Worm (Caenorhabditis elegans): ENCODE results near the gene F11C1.1.

DNA sequence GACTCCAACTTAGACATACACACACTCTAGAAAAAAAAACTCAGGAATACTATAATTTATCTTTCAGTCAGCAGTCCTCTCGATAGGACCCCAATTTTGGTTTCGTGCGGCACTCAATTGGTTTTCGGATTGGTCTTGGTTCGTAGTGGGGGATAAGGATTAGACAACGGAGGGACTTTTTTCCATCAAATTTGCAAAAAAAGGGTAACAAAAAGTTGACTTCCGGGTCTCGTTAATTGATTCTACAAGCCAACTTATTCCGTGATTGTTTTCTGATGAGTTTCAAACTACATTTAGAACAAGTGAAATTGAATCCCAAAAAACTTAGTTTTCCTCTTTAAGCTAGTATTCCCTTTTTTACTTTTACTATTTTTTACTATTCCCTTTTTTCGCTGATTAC lies 44.0 kb upstream of the F11C1.1 start:
- TF ChIP-seq snpc-4 (tag; optimal IDR thresholded peaks at IDR 0.05), result no peak
- no peak for TF ChIP-seq eor-1 (tag; optimal IDR thresholded peaks at IDR 0.05)
- TF ChIP-seq ceh-82 (tag; optimal IDR thresholded peaks at IDR 0.05), result no peak
- TF ChIP-seq nhr-77 (tag; optimal IDR thresholded peaks at IDR 0.05), result no peak
- TF ChIP-seq nhr-43 (tag; optimal IDR thresholded peaks at IDR 0.05; ENCODE audit: poor library complexity, severe bottlenecking), result no peak
- TF ChIP-seq lin-39 (tag; optimal IDR thresholded peaks at IDR 0.05), result no peak
- TF ChIP-seq ztf-11 (tag; optimal IDR thresholded peaks at IDR 0.05), result no peak
- TF ChIP-seq elt-2 (tag; optimal IDR thresholded peaks at IDR 0.05), result no peak
- no peak for TF ChIP-seq unc-39 (tag; optimal IDR thresholded peaks at IDR 0.05)

All from whole organism, L3 larva.